Worm (Caenorhabditis elegans): Measurements from ENCODE around the gene cyp-13A3.

Gene cyp-13A3

ce11 chrII:9833855-9834254 is 40.8 kb upstream of the cyp-13A3 start, which contains the start of gene ZK938.3:
TSS of gene ZK938.3 (minus strand) at chrII:9833955.
- TF ChIP-seq snpc-4 (tag; optimal IDR thresholded peaks at IDR 0.05) (no peak), mdl-1 (tag; optimal IDR thresholded peaks at IDR 0.05) (no peak), ZK546.5 (tag; optimal IDR thresholded peaks at IDR 0.05) (no peak)

ce11 chrII:9831033-9831432 is 37.9 kb upstream of the cyp-13A3 start, which contains the start of gene ZK938.12:
TSS of gene ZK938.12 (plus strand) at chrII:9831333.
- no peak for TF ChIP-seq nhr-25 (tag; optimal IDR thresholded peaks at IDR 0.05)

- no peak for TF ChIP-seq ceh-16 (tag; optimal IDR thresholded peaks at IDR 0.05)
- no peak for TF ChIP-seq nhr-11 (tag; optimal IDR thresholded peaks at IDR 0.05)
- no peak for TF ChIP-seq ztf-4 (tag; optimal IDR thresholded peaks at IDR 0.05)
- no peak for TF ChIP-seq fkh-10 (GFP tag; optimal IDR thresholded peaks at IDR 0.05)
- TF ChIP-seq jun-1 (tag; optimal IDR thresholded peaks at IDR 0.05): no peak
- TF ChIP-seq ZK546.5 (tag; optimal IDR thresholded peaks at IDR 0.05): no peak
- no peak for TF ChIP-seq nhr-77 (tag; optimal IDR thresholded peaks at IDR 0.05)
- no peak for TF ChIP-seq egl-27 (tag; optimal IDR thresholded peaks at IDR 0.05)
- no peak for TF ChIP-seq zag-1 (tag; optimal IDR thresholded peaks at IDR 0.05)
- no peak for TF ChIP-seq nhr-237 (tag; optimal IDR thresholded peaks at IDR 0.05)
- TF ChIP-seq fos-1 (tag; optimal IDR thresholded peaks at IDR 0.05): no peak
- no peak for TF ChIP-seq nhr-76 (tag; optimal IDR thresholded peaks at IDR 0.05)
- no peak for TF ChIP-seq pqm-1 (tag; optimal IDR thresholded peaks at IDR 0.05)
- no peak for TF ChIP-seq snpc-4 (tag; optimal IDR thresholded peaks at IDR 0.05)
- no peak for TF ChIP-seq pha-4 (tag; optimal IDR thresholded peaks at IDR 0.05)
- no peak for TF ChIP-seq eor-1 (tag; optimal IDR thresholded peaks at IDR 0.05)
- no peak for TF ChIP-seq ceh-9 (tag; optimal IDR thresholded peaks at IDR 0.05)
- no peak for TF ChIP-seq ceh-82 (tag; optimal IDR thresholded peaks at IDR 0.05)
- no peak for TF ChIP-seq nhr-28 (tag; optimal IDR thresholded peaks at IDR 0.05)
- no peak for TF ChIP-seq lsy-12 (tag; optimal IDR thresholded peaks at IDR 0.05)
Observed at ce11 chrII:9829108-9829507, 36.0 kb upstream of the cyp-13A3 start, which contains the start of gene ZK938.1. TSS of gene ZK938.1 (plus strand) at chrII:9829408.

- no peak for TF ChIP-seq ztf-4 (tag; optimal IDR thresholded peaks at IDR 0.05)
- no peak for TF ChIP-seq ceh-82 (tag; optimal IDR thresholded peaks at IDR 0.05)
- TF ChIP-seq mml-1 (tag; optimal IDR thresholded peaks at IDR 0.05): no peak
- TF ChIP-seq unc-39 (tag; optimal IDR thresholded peaks at IDR 0.05): no peak
- TF ChIP-seq lin-39 (tag; optimal IDR thresholded peaks at IDR 0.05): no peak
- no peak for TF ChIP-seq nhr-43 (tag; optimal IDR thresholded peaks at IDR 0.05; ENCODE audit: poor library complexity, severe bottlenecking)
Observed at ce11 chrII:9828502-9828901, 35.4 kb upstream of the cyp-13A3 start.

- no peak for TF ChIP-seq aly-2 (tag; optimal IDR thresholded peaks at IDR 0.05)
- TF ChIP-seq ceh-28 (tag; optimal IDR thresholded peaks at IDR 0.05): no peak
- TF ChIP-seq skn-1 (tag; optimal IDR thresholded peaks at IDR 0.05): no peak
- TF ChIP-seq ztf-4 (tag; optimal IDR thresholded peaks at IDR 0.05): no peak
- no peak for TF ChIP-seq mml-1 (tag; optimal IDR thresholded peaks at IDR 0.05)
- TF ChIP-seq elt-1 (tag; optimal IDR thresholded peaks at IDR 0.05): no peak
- no peak for TF ChIP-seq jun-1 (tag; optimal IDR thresholded peaks at IDR 0.05)
- no peak for TF ChIP-seq pqm-1 (tag; optimal IDR thresholded peaks at IDR 0.05)
- TF ChIP-seq ztf-11 (tag; optimal IDR thresholded peaks at IDR 0.05): no peak
- no peak for TF ChIP-seq egl-27 (tag; optimal IDR thresholded peaks at IDR 0.05)
Observed at ce11 chrII:9827852-9828251, 34.8 kb upstream of the cyp-13A3 start, which contains the start of gene eyg-1. TSS of gene eyg-1 (minus strand) at chrII:9827952.

DNA sequence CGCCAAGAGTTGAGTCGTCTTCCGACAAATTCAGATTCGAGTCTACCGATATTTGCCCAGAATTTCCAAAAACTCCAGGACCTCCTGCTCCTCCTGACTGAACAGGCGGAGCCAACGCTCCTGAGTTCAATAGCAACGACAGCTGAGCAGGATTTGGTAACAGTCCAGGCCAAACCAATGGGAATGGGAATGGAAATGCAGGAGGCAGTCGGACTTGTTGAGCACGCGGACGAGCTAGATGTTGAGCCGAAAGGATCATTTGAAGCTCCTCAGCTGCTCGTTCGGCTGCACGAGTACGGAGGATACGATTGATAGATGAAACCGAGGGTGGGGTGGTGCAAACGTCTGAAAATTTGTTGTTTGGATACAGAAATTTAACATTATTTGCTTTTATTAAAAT is 33.8 kb upstream of the cyp-13A3 start:
- TF ChIP-seq ceh-9 (tag; optimal IDR thresholded peaks at IDR 0.05) (no peak), nhr-23 (tag; optimal IDR thresholded peaks at IDR 0.05) (no peak), pha-4 (tag; optimal IDR thresholded peaks at IDR 0.05) (no peak), daf-12 (tag; optimal IDR thresholded peaks at IDR 0.05) (no peak), nhr-12 (tag; optimal IDR thresholded peaks at IDR 0.05) (no peak), ceh-82 (tag; optimal IDR thresholded peaks at IDR 0.05) (no peak), nhr-28 (tag; optimal IDR thresholded peaks at IDR 0.05) (no peak), nhr-11 (tag; optimal IDR thresholded peaks at IDR 0.05) (no peak), nhr-25 (tag; optimal IDR thresholded peaks at IDR 0.05) (no peak), nhr-76 (tag; optimal IDR thresholded peaks at IDR 0.05) (no peak), ceh-16 (tag; optimal IDR thresholded peaks at IDR 0.05) (no peak), elt-1 (tag; optimal IDR thresholded peaks at IDR 0.05) (no peak), fkh-10 (GFP tag; optimal IDR thresholded peaks at IDR 0.05) (no peak), aly-2 (tag; optimal IDR thresholded peaks at IDR 0.05) (no peak), unc-62 (GFP tag; optimal IDR thresholded peaks at IDR 0.05) (no peak), nhr-67 (tag; optimal IDR thresholded peaks at IDR 0.05) (no peak), lin-15B (tag; optimal IDR thresholded peaks at IDR 0.05) (no peak), pqm-1 (tag; optimal IDR thresholded peaks at IDR 0.05) (no peak)

Data from whole organism, L3 larva.